Worm (Caenorhabditis elegans) whole organism, late embryonic: ENCODE data around the gene dct-14.

Experiments used
- C08G9.2 ChIP-seq: sonication (generic microtip); optimal IDR thresholded peaks from 2 replicates; lab custom pipeline; 2016; ENCODE audit warnings: mild to moderate bottlenecking, missing genetic modification characterization, moderate library complexity, missing compliant biosample characterization
- C38D4.7 ChIP-seq: fragments of 200-800 bp; sonication (Bioruptor generic); optimal IDR thresholded peaks from 2 replicates; lab custom pipeline; 2018; ENCODE audit warnings: mild to moderate bottlenecking, missing genetic modification characterization, moderate library complexity, missing compliant biosample characterization
- F13H6.1 ChIP-seq: sonication (generic microtip); optimal IDR thresholded peaks from 2 replicates; lab custom pipeline; 2016; ENCODE audit warnings: missing genetic modification characterization, missing compliant biosample characterization
- ceh-19 ChIP-seq: fragments of 200-800 bp; sonication (Bioruptor generic); optimal IDR thresholded peaks from 2 replicates; lab custom pipeline; 2018; ENCODE audit warnings: mild to moderate bottlenecking, missing genetic modification characterization, missing compliant biosample characterization
- ceh-2 ChIP-seq: sonication (generic microtip); optimal IDR thresholded peaks from 2 replicates; lab custom pipeline; 2016; ENCODE audit warnings: missing genotype, missing genetic modification characterization, missing compliant biosample characterization
- ceh-30 ChIP-seq: fragments of 150-350 bp; optimal IDR thresholded peaks from 2 replicates; lab custom pipeline; 2014; ENCODE audit warnings: missing biosample characterization, missing genetic modification characterization
- ceh-31 ChIP-seq: sonication (generic microtip); optimal IDR thresholded peaks from 2 replicates; lab custom pipeline; 2016; ENCODE audit warnings: missing genetic modification characterization, missing compliant biosample characterization
- ceh-34 ChIP-seq: sonication (generic microtip); optimal IDR thresholded peaks from 2 replicates; lab custom pipeline; 2016; ENCODE audit warnings: mild to moderate bottlenecking, missing genetic modification characterization, missing compliant biosample characterization
- ceh-45 ChIP-seq: fragments of 200-800 bp; sonication (Bioruptor generic); IDR thresholded peaks from 2 replicates; pipeline ENCODE4 v1.3.6; 2022; ENCODE audit warnings: missing genetic modification reagents, missing genetic modification characterization, missing compliant biosample characterization
- ceh-48 ChIP-seq: sonication (generic microtip); optimal IDR thresholded peaks from 2 replicates; lab custom pipeline; 2016; ENCODE audit warnings: missing genetic modification characterization, inconsistent platforms, missing compliant biosample characterization
- ceh-6 ChIP-seq: fragments of 200-800 bp; sonication (Bioruptor generic); optimal IDR thresholded peaks from 2 replicates; lab custom pipeline; 2018; ENCODE audit warnings: mild to moderate bottlenecking, missing genetic modification characterization, missing compliant biosample characterization
- ceh-9 ChIP-seq: sonication (generic microtip); optimal IDR thresholded peaks from 2 replicates; lab custom pipeline; 2016; ENCODE audit warnings: mild to moderate bottlenecking, missing genetic modification characterization, inconsistent platforms, missing compliant biosample characterization
- che-1 ChIP-seq: sonication (generic microtip); optimal IDR thresholded peaks from 2 replicates; lab custom pipeline; 2016; ENCODE audit warnings: mild to moderate bottlenecking, missing genetic modification characterization, missing compliant biosample characterization
- elt-4 ChIP-seq: sonication (generic microtip); optimal IDR thresholded peaks from 2 replicates; lab custom pipeline; 2016; ENCODE audit warnings: missing genetic modification characterization, missing compliant biosample characterization
- eyg-1 ChIP-seq: sonication (generic microtip); optimal IDR thresholded peaks from 2 replicates; lab custom pipeline; 2016; ENCODE audit warnings: missing genotype, missing genetic modification characterization, missing compliant biosample characterization
- fax-1 ChIP-seq: sonication (generic microtip); optimal IDR thresholded peaks from 2 replicates; lab custom pipeline; 2016; ENCODE audit warnings: missing genotype, missing genetic modification characterization, missing compliant biosample characterization
- fkh-6 ChIP-seq: sonication (generic microtip); optimal IDR thresholded peaks from 2 replicates; lab custom pipeline; 2016; ENCODE audit warnings: missing genetic modification characterization, missing compliant biosample characterization
- hlh-30 ChIP-seq: sonication (generic microtip); optimal IDR thresholded peaks from 2 replicates; lab custom pipeline; 2017; ENCODE audit warnings: antibody characterized with exemption, missing genetic modification characterization, missing compliant biosample characterization; ENCODE audit not compliant: insufficient read depth
- hlh-6 ChIP-seq: sonication (generic microtip); optimal IDR thresholded peaks from 2 replicates; lab custom pipeline; 2016; ENCODE audit warnings: missing genotype, missing genetic modification characterization, missing compliant biosample characterization
- hlh-8 ChIP-seq: sonication (generic microtip); optimal IDR thresholded peaks from 2 replicates; lab custom pipeline; 2016; ENCODE audit warnings: missing genotype, missing genetic modification characterization, missing compliant biosample characterization
- lin-11 ChIP-seq: fragments of 200-800 bp; sonication (Bioruptor generic); optimal IDR thresholded peaks from 2 replicates; lab custom pipeline; 2018; ENCODE audit warnings: mild to moderate bottlenecking, missing genetic modification characterization, missing compliant biosample characterization
- nhr-11 ChIP-seq: fragments of 150-350 bp; optimal IDR thresholded peaks from 2 replicates; lab custom pipeline; 2014; ENCODE audit warnings: missing biosample characterization, missing genetic modification characterization
- npax-4 ChIP-seq: sonication (generic microtip); optimal IDR thresholded peaks from 2 replicates; lab custom pipeline; 2016; ENCODE audit warnings: missing genetic modification characterization, missing compliant biosample characterization
- odd-2 ChIP-seq: sonication (generic microtip); optimal IDR thresholded peaks from 2 replicates; lab custom pipeline; 2017; ENCODE audit warnings: antibody characterized with exemption, mild to moderate bottlenecking, missing genetic modification characterization, missing compliant biosample characterization
- pag-3 ChIP-seq: sonication (generic microtip); optimal IDR thresholded peaks from 2 replicates; lab custom pipeline; 2016; ENCODE audit warnings: missing compliant biosample characterization, missing genetic modification characterization, borderline replicate concordance
- pha-2 ChIP-seq: sonication (generic microtip); optimal IDR thresholded peaks from 2 replicates; lab custom pipeline; 2017; ENCODE audit warnings: mild to moderate bottlenecking, missing genetic modification characterization, missing compliant biosample characterization
- pros-1 ChIP-seq: fragments of 150-350 bp; optimal IDR thresholded peaks from 2 replicates; lab custom pipeline; 2014; ENCODE audit warnings: missing biosample characterization, missing genetic modification reagents, missing genetic modification characterization
- ref-2 ChIP-seq: sonication (generic microtip); optimal IDR thresholded peaks from 2 replicates; lab custom pipeline; 2016; ENCODE audit warnings: missing genetic modification characterization, missing compliant biosample characterization
- rnt-1 ChIP-seq: sonication (generic microtip); optimal IDR thresholded peaks from 2 replicates; lab custom pipeline; 2016; ENCODE audit warnings: missing genetic modification characterization, missing compliant biosample characterization
- sdc-2 ChIP-seq: sonication (generic microtip); optimal IDR thresholded peaks from 2 replicates; lab custom pipeline; 2016; ENCODE audit warnings: missing genotype, missing genetic modification characterization, missing compliant biosample characterization
- syd-9 ChIP-seq: sonication (generic microtip); optimal IDR thresholded peaks from 2 replicates; lab custom pipeline; 2016; ENCODE audit warnings: mild to moderate bottlenecking, missing genetic modification characterization, moderate library complexity, missing compliant biosample characterization
- tbx-2 ChIP-seq: sonication (generic microtip); optimal IDR thresholded peaks from 2 replicates; lab custom pipeline; 2016; ENCODE audit warnings: missing genetic modification characterization, missing compliant biosample characterization
- tbx-7 ChIP-seq: sonication (generic microtip); optimal IDR thresholded peaks from 2 replicates; lab custom pipeline; 2016; ENCODE audit warnings: missing genotype, missing genetic modification characterization, missing compliant biosample characterization
- ttx-3 ChIP-seq: sonication (generic microtip); optimal IDR thresholded peaks from 2 replicates; lab custom pipeline; 2016; ENCODE audit warnings: missing genetic modification reagents, missing genetic modification characterization, missing compliant biosample characterization
- unc-3 ChIP-seq, 2 experiments: fragments of 200-800 bp in 1 of 2; sonication (Bioruptor generic) in 1 of 2; sonication (generic microtip) in 1 of 2; conservative IDR thresholded peaks in 1 of 2; optimal IDR thresholded peaks in 1 of 2; 2 replicates each; pipeline versions ENCODE4 v1.3.6 to Lab custom; 2016 to 2022; ENCODE audit warnings: missing compliant biosample characterization in 2 of 2, missing genetic modification characterization in 2 of 2, missing genetic modification reagents in 1 of 2
- unc-42 ChIP-seq: sonication (generic microtip); optimal IDR thresholded peaks from 2 replicates; lab custom pipeline; 2016; ENCODE audit warnings: missing genotype, missing genetic modification characterization, missing compliant biosample characterization
- unc-55 ChIP-seq: sonication (generic microtip); optimal IDR thresholded peaks from 2 replicates; lab custom pipeline; 2017; ENCODE audit warnings: missing biosample characterization, missing genetic modification reagents, missing genetic modification characterization

The dct-14 gene

ce11 chrV:20498980-20499379 is 1.3 kb downstream of the dct-14 start, which contains the start of gene dct-16:
dct-16 (minus strand) TSS chrV:20499057.
- no peak for TF ChIP-seq npax-4
- TF ChIP-seq unc-42 (tag; lab: Kevin White, UChicago) = no peak
- TF ChIP-seq ceh-31 (tag; lab: Kevin White, UChicago) = no peak
- no peak for TF ChIP-seq rnt-1 (tag; lab: Kevin White, UChicago)
- no peak for TF ChIP-seq pros-1 (tag; lab: Kevin White, UChicago)
- no peak for TF ChIP-seq nhr-11
- no peak for TF ChIP-seq ceh-34 (tag; lab: Kevin White, UChicago)
- TF ChIP-seq F13H6.1 (tag; lab: Kevin White, UChicago) = no peak
- no peak for TF ChIP-seq eyg-1 (tag; lab: Kevin White, UChicago)
- TF ChIP-seq pag-3 (tag; lab: Kevin White, UChicago) = no peak
- TF ChIP-seq che-1 (tag; lab: Kevin White, UChicago) = no peak
- no peak for TF ChIP-seq C38D4.7 (GFP tag; lab: Kevin White, UChicago)
- no peak for TF ChIP-seq ceh-48
- TF ChIP-seq hlh-30 (tag; lab: Kevin White, UChicago) = no peak
- TF ChIP-seq ceh-6 = no peak
- no peak for TF ChIP-seq lin-11 (tag; lab: Kevin White, UChicago)
- TF ChIP-seq ceh-2 (tag; lab: Kevin White, UChicago) = no peak

ce11 chrV:20497537-20497936 is 2.8 kb downstream of the dct-14 start:
- TF ChIP-seq elt-4 (tag; lab: Kevin White, UChicago) = no peak
- TF ChIP-seq nhr-11 = no peak
- no peak for TF ChIP-seq ceh-2 (tag; lab: Kevin White, UChicago)
- no peak for TF ChIP-seq syd-9 (tag; lab: Kevin White, UChicago)
- TF ChIP-seq sdc-2 (tag; lab: Kevin White, UChicago) = no peak
- no peak for TF ChIP-seq ceh-9 (tag; lab: Kevin White, UChicago)
- TF ChIP-seq ceh-30 (tag; lab: Kevin White, UChicago) = no peak
- no peak for TF ChIP-seq unc-55 (GFP tag; lab: Kevin White, UChicago)
- no peak for TF ChIP-seq odd-2 (tag; lab: Kevin White, UChicago)
- TF ChIP-seq ceh-6 = no peak

ce11 chrV:20493271-20494231 is 6.8 kb downstream of the dct-14 start, which contains the start of gene B0250.5:
B0250.5 (plus strand) TSS chrV:20493924.
- TF ChIP-seq tbx-2 (no peak), hlh-6 (no peak), tbx-7 (no peak), fax-1 (tag; lab: Kevin White, UChicago) (no peak), unc-3 (GFP tag; conservative IDR thresholded peaks at IDR 0.05; lab: Robert Waterston, UW) (no peak), unc-3 (tag; optimal IDR thresholded peaks at IDR 0.05; lab: Kevin White, UChicago) (peak; percentile 11), lin-11 (tag; lab: Kevin White, UChicago) (no peak)

- no peak for TF ChIP-seq C38D4.7 (GFP tag; lab: Kevin White, UChicago)
- TF ChIP-seq pag-3 (tag; lab: Kevin White, UChicago) = no peak
- TF ChIP-seq hlh-8 (tag; lab: Kevin White, UChicago) = no peak
- no peak for TF ChIP-seq ceh-6
- no peak for TF ChIP-seq pha-2
- no peak for TF ChIP-seq hlh-6
- no peak for TF ChIP-seq F13H6.1 (tag; lab: Kevin White, UChicago)
- TF ChIP-seq ttx-3 (tag; lab: Kevin White, UChicago) = no peak
- no peak for TF ChIP-seq ceh-19 (GFP tag; lab: Kevin White, UChicago)
- TF ChIP-seq ref-2 (tag; lab: Kevin White, UChicago) = no peak
- TF ChIP-seq C08G9.2 (tag; lab: Kevin White, UChicago) = no peak
- TF ChIP-seq fkh-6 = no peak
- TF ChIP-seq che-1 (tag; lab: Kevin White, UChicago) = no peak
- TF ChIP-seq ceh-2 (tag; lab: Kevin White, UChicago) = no peak
- no peak for TF ChIP-seq ceh-45 (GFP tag; lab: Robert Waterston, UW)
Observed at ce11 chrV:20492385-20492784, 7.9 kb downstream of the dct-14 start, which contains the start of gene srbc-79. srbc-79 (minus strand) TSS chrV:20492485.
